Worm (Caenorhabditis elegans): ENCODE measurements around the gene flcn-1.

ce11 chrII:6958136-6958535 is 29.6 kb downstream of the flcn-1 start:
- TF ChIP-seq flt-1 (GFP tag; IDR thresholded peaks at IDR 0.05), result no peak
- no peak for TF ChIP-seq ztf-23 (GFP tag; IDR thresholded peaks at IDR 0.05)
- TF ChIP-seq ztf-29 (GFP tag; IDR thresholded peaks at IDR 0.05), result no peak
- no peak for TF ChIP-seq med-1 (GFP tag; optimal IDR thresholded peaks at IDR 0.05; ENCODE audit: insufficient read depth)
- TF ChIP-seq tab-1 (GFP tag; IDR thresholded peaks at IDR 0.05), result no peak
- no peak for TF ChIP-seq ref-1 (GFP tag; conservative IDR thresholded peaks at IDR 0.05)

All from whole organism, midembryonic.